Worm (Caenorhabditis elegans) whole organism, L4 larva: Measurements from ENCODE around the gene pak-1.

ENCODE experiments used
- T20F7.1 ChIP-seq: fragments of 200-800 bp; sonication (Bioruptor generic); optimal IDR thresholded peaks from 2 replicates; lab custom pipeline; 2018; ENCODE audit warnings: mild to moderate bottlenecking, missing genetic modification characterization, missing compliant biosample characterization
- Y5F2A.4 ChIP-seq: fragments of 200-800 bp; sonication (Bioruptor generic); optimal IDR thresholded peaks from 2 replicates; lab custom pipeline; 2018; ENCODE audit warnings: mild to moderate bottlenecking, missing genetic modification characterization, missing compliant biosample characterization
- Y75B8A.6 ChIP-seq: fragments of 200-800 bp; sonication (Bioruptor generic); IDR thresholded peaks from 2 replicates; pipeline ENCODE4 v1.3.6; 2022; ENCODE audit warnings: missing genetic modification reagents, missing genetic modification characterization, missing compliant biosample characterization
- aly-2 ChIP-seq: sonication (generic microtip); optimal IDR thresholded peaks from 2 replicates; lab custom pipeline; 2018; ENCODE audit warnings: missing biosample characterization, missing genetic modification characterization
- fos-1 ChIP-seq: fragments of 150-350 bp; optimal IDR thresholded peaks from 2 replicates; lab custom pipeline; 2014; ENCODE audit warnings: missing biosample characterization, missing genetic modification characterization
- lin-39 ChIP-seq: fragments of 150-350 bp; optimal IDR thresholded peaks from 2 replicates; lab custom pipeline; 2014; ENCODE audit warnings: missing biosample characterization, missing genetic modification reagents, missing genetic modification characterization
- nhr-76 ChIP-seq: fragments of 150-350 bp; optimal IDR thresholded peaks from 2 replicates; lab custom pipeline; 2014; ENCODE audit warnings: missing biosample characterization, missing genetic modification characterization
- zip-2 ChIP-seq: fragments of 150-350 bp; optimal IDR thresholded peaks from 2 replicates; lab custom pipeline; 2014; ENCODE audit warnings: missing biosample characterization, missing genetic modification characterization
- ztf-7 ChIP-seq: fragments of 150-350 bp; optimal IDR thresholded peaks from 2 replicates; lab custom pipeline; 2014; ENCODE audit warnings: missing biosample characterization, missing genetic modification characterization

DNA sequence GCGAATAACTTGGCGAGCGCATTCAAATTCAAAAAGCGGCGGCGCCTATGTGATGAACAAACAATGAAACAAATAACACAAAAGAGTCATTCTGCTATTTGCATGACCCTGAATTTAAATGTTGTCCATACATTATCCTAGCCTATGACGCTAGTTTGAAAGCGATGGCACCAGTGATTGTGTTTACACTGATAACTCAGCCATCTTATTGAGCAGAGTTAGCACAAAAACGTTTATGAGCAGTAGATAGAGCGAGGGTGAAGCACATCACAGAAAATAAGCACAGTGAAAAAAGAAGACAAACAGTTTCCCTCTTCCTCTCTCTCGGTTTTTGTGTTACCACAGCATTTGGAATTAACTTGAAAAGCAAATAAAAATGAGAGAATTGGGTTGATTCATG lies 5.1 kb downstream of the pak-1 start:
- TF ChIP-seq ztf-7 (tag; lab: Kevin White, UChicago) (no peak), lin-39 (tag; lab: Kevin White, UChicago) (no peak), Y5F2A.4 (GFP tag; lab: Kevin White, UChicago) (no peak), Y75B8A.6 (no peak), zip-2 (no peak), nhr-76 (tag; lab: Kevin White, UChicago) (no peak), aly-2 (tag; lab: Kevin White, UChicago) (no peak), T20F7.1 (no peak), fos-1 (tag; lab: Kevin White, UChicago) (no peak)
